Worm (Caenorhabditis elegans): ENCODE data around the gene dmsr-13.

DNA sequence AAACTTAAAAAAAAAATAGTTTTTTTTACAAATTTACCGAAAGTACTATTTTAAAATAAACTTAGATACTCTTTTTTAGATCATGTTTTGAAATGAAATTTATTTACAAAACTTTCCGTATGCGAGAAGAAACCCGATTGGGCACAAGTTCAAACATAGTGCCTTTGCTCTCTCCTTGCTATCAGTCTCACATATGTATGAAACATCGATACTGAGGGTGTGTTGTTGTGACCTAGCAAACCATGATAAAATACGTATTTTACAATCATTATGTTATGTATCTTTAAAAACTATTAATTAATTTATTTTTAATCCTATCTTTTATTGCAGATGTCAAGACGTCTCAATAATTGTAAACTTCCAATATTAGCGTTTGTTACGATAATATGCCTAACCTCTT is 9.6 kb downstream of the dmsr-13 start:
- no peak for TF ChIP-seq mdl-1 (tag; optimal IDR thresholded peaks at IDR 0.05)
- no peak for TF ChIP-seq aly-2 (tag; optimal IDR thresholded peaks at IDR 0.05)
- no peak for TF ChIP-seq egl-5 (tag; optimal IDR thresholded peaks at IDR 0.05)
- TF ChIP-seq jun-1 (tag; optimal IDR thresholded peaks at IDR 0.05): no peak
- no peak for TF ChIP-seq unc-62 (GFP tag; optimal IDR thresholded peaks at IDR 0.05)
- no peak for TF ChIP-seq nhr-12 (tag; optimal IDR thresholded peaks at IDR 0.05)
- TF ChIP-seq fkh-10 (GFP tag; optimal IDR thresholded peaks at IDR 0.05): no peak
- no peak for TF ChIP-seq elt-1 (tag; optimal IDR thresholded peaks at IDR 0.05)
- TF ChIP-seq mml-1 (tag; optimal IDR thresholded peaks at IDR 0.05): no peak
- no peak for TF ChIP-seq egl-27 (tag; optimal IDR thresholded peaks at IDR 0.05)
- TF ChIP-seq nhr-77 (tag; optimal IDR thresholded peaks at IDR 0.05): no peak
